Fruit fly (Drosophila melanogaster): ENCODE measurements around the gene Prosalpha4.

Prosalpha4 gene

dm6 chrX:16308953-16309352 is 32.9 kb downstream of the Prosalpha4 start:
- TF ChIP-seq twi (tag; optimal IDR thresholded peaks at IDR 0.05), result no peak
- no peak for TF ChIP-seq dimm (GFP tag; IDR thresholded peaks at IDR 0.05)
- peak; percentile 13 for TF ChIP-seq CG13296 (GFP tag; optimal IDR thresholded peaks at IDR 0.05)
- TF ChIP-seq ERR (GFP tag; optimal IDR thresholded peaks at IDR 0.05), result peak; percentile 44
- no peak for TF ChIP-seq slbo (GFP tag; IDR thresholded peaks at IDR 0.05)
- no peak for TF ChIP-seq CG12659 (GFP tag; optimal IDR thresholded peaks at IDR 0.05)
- TF ChIP-seq sens (GFP tag), result peak; percentile 44
- peak; percentile 2 for TF ChIP-seq Med (GFP tag)
- TF ChIP-seq lilli (GFP tag; optimal IDR thresholded peaks at IDR 0.05), result no peak
- no peak for TF ChIP-seq Mrtf (GFP tag; IDR thresholded peaks at IDR 0.05)

DNA sequence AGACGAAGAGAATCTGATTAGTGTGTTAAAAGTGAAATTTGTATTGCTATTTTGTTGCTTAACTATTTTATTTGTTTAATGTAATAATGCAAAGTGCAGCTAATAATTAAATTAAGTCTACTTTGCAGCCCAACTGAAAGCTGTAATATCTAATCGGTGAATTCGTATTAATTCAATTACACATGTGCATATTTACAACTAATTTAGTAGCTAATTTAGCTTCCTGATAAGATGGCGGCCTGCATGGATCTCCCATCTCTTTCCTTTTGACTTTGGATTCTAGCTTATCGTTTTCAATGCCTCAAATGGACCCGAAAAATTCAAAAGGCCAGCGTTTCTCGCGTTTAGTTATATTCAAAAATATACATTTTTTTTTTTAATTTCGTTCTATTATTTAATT is 33.7 kb downstream of the Prosalpha4 start:
- no peak for TF ChIP-seq Aef1 (GFP tag; IDR thresholded peaks at IDR 0.05)
- TF ChIP-seq bcd (GFP tag; optimal IDR thresholded peaks at IDR 0.05), result no peak
- TF ChIP-seq exex (tag; optimal IDR thresholded peaks at IDR 0.05), result peak; percentile 60
- TF ChIP-seq Vsx1 (GFP tag; optimal IDR thresholded peaks at IDR 0.05), result peak; percentile 71

dm6 chrX:16313078-16313875 is 37.2 kb downstream of the Prosalpha4 start, which contains the start of the genes CG9915 and SWIP:
CG9915 (minus strand) TSS chrX:16313138.
SWIP (plus strand) TSS chrX:16313709.
- TF ChIP-seq Atf-2 (GFP tag; optimal IDR thresholded peaks at IDR 0.05) (no peak), Pdp1 (GFP tag; optimal IDR thresholded peaks at IDR 0.05) (peak in 1 of 2 experiments; percentile 36), CG12391 (tag; optimal IDR thresholded peaks at IDR 0.05) (peak; percentile 50), knrl (GFP tag; IDR thresholded peaks at IDR 0.05; ENCODE audit: partially characterized antibody) (peak; percentile 12; the same call in 1 of the 3 replicates), BEAF-32 (GFP tag; optimal IDR thresholded peaks at IDR 0.05) (peak; percentile 30), HLH4C (GFP tag; IDR thresholded peaks at IDR 0.05; ENCODE audit: partially characterized antibody) (peak; percentile 83), sna (GFP tag; IDR thresholded peaks at IDR 0.05; ENCODE audit: partially characterized antibody) (peak; percentile 41; the same call in 1 of the 2 replicates), CG3847 (GFP tag; IDR thresholded peaks at IDR 0.05) (peak; percentile 24; the same call in 1 of the 2 replicates), CG9727 (GFP tag; optimal IDR thresholded peaks at IDR 0.05) (peak; percentile 22), Hmr (GFP tag; optimal IDR thresholded peaks at IDR 0.05) (no peak), Fer2 (tag; optimal IDR thresholded peaks at IDR 0.05) (no peak), Meics (GFP tag; optimal IDR thresholded peaks at IDR 0.05) (peak; percentile 25), Bdp1 (GFP tag; optimal IDR thresholded peaks at IDR 0.05) (no peak), Deaf1 (tag; optimal IDR thresholded peaks at IDR 0.05) (peak; percentile 41), amos (GFP tag; IDR thresholded peaks at IDR 0.05; ENCODE audit: partially characterized antibody) (peak; percentile 60; the same call in 1 of the 2 replicates), chinmo (GFP tag; IDR thresholded peaks at IDR 0.05; ENCODE audit: partially characterized antibody) (no peak), ewg (GFP tag; optimal IDR thresholded peaks at IDR 0.05) (no peak), Ets97D (GFP tag; optimal IDR thresholded peaks at IDR 0.05) (no peak), CG14710 (tag; optimal IDR thresholded peaks at IDR 0.05) (peak; percentile 40), CG17912 (GFP tag; optimal IDR thresholded peaks at IDR 0.05) (no peak), CG18262 (tag; optimal IDR thresholded peaks at IDR 0.05) (peak; percentile 34), unpg (GFP tag; optimal IDR thresholded peaks at IDR 0.05) (peak; percentile 7), hb (GFP tag; IDR thresholded peaks at IDR 0.05; ENCODE audit: partially characterized antibody) (peak; percentile 77), CG34224 (GFP tag; IDR thresholded peaks at IDR 0.05; ENCODE audit: partially characterized antibody) (no peak; the same call in 2 of the 3 replicates), CG4854 (GFP tag; optimal IDR thresholded peaks at IDR 0.05) (no peak), nerfin-2 (GFP tag; IDR thresholded peaks at IDR 0.05; ENCODE audit: partially characterized antibody) (peak; percentile 77), Dad (GFP tag; optimal IDR thresholded peaks at IDR 0.05) (no peak), stwl (tag; optimal IDR thresholded peaks at IDR 0.05) (peak; percentile 38), zen2 (GFP tag; IDR thresholded peaks at IDR 0.05; ENCODE audit: partially characterized antibody) (0 out of 3 replicates have a peak, but pooled peaks have one; percentile 36), CG4282 (GFP tag; optimal IDR thresholded peaks at IDR 0.05) (no peak), CG1603 (tag; optimal IDR thresholded peaks at IDR 0.05) (peak; percentile 68)
